Worm (Caenorhabditis elegans) whole organism, L4 larva: Measurements from ENCODE around the gene vars-1.

ENCODE experiments used
- T20F7.1 ChIP-seq: fragments of 200-800 bp; sonication (Bioruptor generic); optimal IDR thresholded peaks from 2 replicates; lab custom pipeline; 2018; ENCODE audit warnings: mild to moderate bottlenecking, missing genetic modification characterization, missing compliant biosample characterization
- T26A8.4 ChIP-seq: fragments of 200-800 bp; sonication (Bioruptor generic); IDR thresholded peaks from 2 replicates; pipeline ENCODE4 v1.3.6; 2022; ENCODE audit warnings: missing genetic modification characterization, missing compliant biosample characterization
- ZK337.2 ChIP-seq: fragments of 200-800 bp; sonication (Bioruptor generic); IDR thresholded peaks from 2 replicates; pipeline ENCODE4 v1.3.6; 2022; ENCODE audit warnings: missing genetic modification reagents, missing genetic modification characterization, missing compliant biosample characterization
- ceh-20 ChIP-seq: fragments of 200-800 bp; sonication (Bioruptor generic); IDR thresholded peaks from 2 replicates; pipeline ENCODE4 v1.3.6; 2022; ENCODE audit warnings: missing genetic modification reagents, missing genetic modification characterization, missing compliant biosample characterization
- ceh-44 ChIP-seq: fragments of 200-800 bp; sonication (Bioruptor generic); IDR thresholded peaks from 2 replicates; pipeline ENCODE4 v1.3.6; 2022; ENCODE audit warnings: missing genetic modification reagents, missing genetic modification characterization, missing compliant biosample characterization
- ceh-62 ChIP-seq: sonication (generic microtip); optimal IDR thresholded peaks from 2 replicates; lab custom pipeline; 2017; ENCODE audit warnings: missing biosample characterization, missing genetic modification characterization
- cey-2 ChIP-seq: sonication (generic microtip); optimal IDR thresholded peaks from 3 replicates; lab custom pipeline; 2017; ENCODE audit warnings: missing genetic modification characterization, mild to moderate bottlenecking, missing compliant biosample characterization, antibody characterized with exemption, borderline replicate concordance; ENCODE audit not compliant: insufficient read depth
- daf-8 ChIP-seq: fragments of 200-800 bp; sonication (Bioruptor generic); IDR thresholded peaks from 2 replicates; pipeline ENCODE4 v1.3.6; 2022; ENCODE audit warnings: missing genetic modification characterization, missing compliant biosample characterization
- dpl-1 ChIP-seq: fragments of 150-350 bp; optimal IDR thresholded peaks from 2 replicates; lab custom pipeline; 2014; ENCODE audit warnings: missing biosample characterization, missing genetic modification reagents, missing genetic modification characterization
- dve-1 ChIP-seq: sonication (generic microtip); optimal IDR thresholded peaks from 2 replicates; lab custom pipeline; 2017; ENCODE audit warnings: antibody characterized with exemption, mild to moderate bottlenecking, missing genetic modification characterization, missing compliant biosample characterization; ENCODE audit not compliant: insufficient read depth
- egl-27 ChIP-seq: sonication (generic microtip); optimal IDR thresholded peaks from 3 replicates; lab custom pipeline; 2017; ENCODE audit warnings: missing biosample characterization, missing genetic modification reagents, missing genetic modification characterization
- egl-43 ChIP-seq: fragments of 200-800 bp; sonication (Bioruptor generic); IDR thresholded peaks from 2 replicates; pipeline ENCODE4 v1.3.6; 2022; ENCODE audit warnings: missing genetic modification reagents, missing genetic modification characterization, missing compliant biosample characterization
- fkh-10 ChIP-seq: fragments of 150-350 bp; optimal IDR thresholded peaks from 2 replicates; lab custom pipeline; 2014; ENCODE audit warnings: missing biosample characterization, missing genetic modification reagents, missing genetic modification characterization
- gei-8 ChIP-seq: fragments of 200-800 bp; sonication (Bioruptor generic); optimal IDR thresholded peaks from 2 replicates; lab custom pipeline; 2018; ENCODE audit warnings: mild to moderate bottlenecking, missing genetic modification characterization, missing compliant biosample characterization
- hif-1 ChIP-seq, 2 experiments: sonication (generic microtip); optimal IDR thresholded peaks; 2 replicates each; lab custom pipeline; 2016 to 2017; ENCODE audit warnings: missing compliant biosample characterization in 2 of 2, missing genetic modification characterization in 2 of 2, missing genetic modification reagents in 2 of 2, missing genotype in 2 of 2, mild to moderate bottlenecking in 1 of 2
- hlh-11 ChIP-seq: fragments of 200-800 bp; sonication (Bioruptor generic); optimal IDR thresholded peaks from 2 replicates; lab custom pipeline; 2018; ENCODE audit warnings: mild to moderate bottlenecking, missing genetic modification characterization, missing compliant biosample characterization
- hlh-30 ChIP-seq: sonication (generic microtip); optimal IDR thresholded peaks from 2 replicates; lab custom pipeline; 2017; ENCODE audit warnings: antibody characterized with exemption, mild to moderate bottlenecking, missing genetic modification characterization, missing compliant biosample characterization; ENCODE audit not compliant: insufficient read depth
- hmg-1.1 ChIP-seq: fragments of 200-800 bp; sonication (Bioruptor generic); IDR thresholded peaks from 2 replicates; pipeline ENCODE4 v1.3.6; 2022; ENCODE audit warnings: missing genetic modification reagents, missing genetic modification characterization, missing compliant biosample characterization
- lin-1 ChIP-seq: fragments of 200-800 bp; sonication (Bioruptor generic); IDR thresholded peaks from 2 replicates; pipeline ENCODE4 v1.3.6; 2022; ENCODE audit warnings: missing genetic modification reagents, missing genetic modification characterization, missing compliant biosample characterization
- lin-13 ChIP-seq: fragments of 150-350 bp; optimal IDR thresholded peaks from 2 replicates; lab custom pipeline; 2014; ENCODE audit warnings: missing biosample characterization, missing genetic modification reagents, missing genetic modification characterization
- lin-15B ChIP-seq: fragments of 150-350 bp; sonication (generic microtip); optimal IDR thresholded peaks from 3 replicates; lab custom pipeline; 2014; ENCODE audit warnings: missing biosample characterization, missing genetic modification characterization
- lir-3 ChIP-seq: sonication (generic microtip); optimal IDR thresholded peaks from 2 replicates; lab custom pipeline; 2016; ENCODE audit warnings: mild to moderate bottlenecking, missing genetic modification characterization, missing compliant biosample characterization
- lsy-2 ChIP-seq, 2 experiments: fragments of 150-350 bp in 1 of 2; sonication (generic microtip) in 1 of 2; optimal IDR thresholded peaks; 2 replicates each; lab custom pipeline; 2014 to 2017; ENCODE audit warnings: missing biosample characterization in 2 of 2, missing genetic modification characterization in 2 of 2
- madf-9 ChIP-seq: fragments of 200-800 bp; sonication (Bioruptor generic); conservative IDR thresholded peaks from 2 replicates; pipeline ENCODE4 v1.3.6; 2022; ENCODE audit warnings: missing genetic modification reagents, missing genetic modification characterization, missing compliant biosample characterization
- mdl-1 ChIP-seq, 2 experiments: fragments of 150-350 bp in 1 of 2; sonication (generic microtip) in 1 of 2; optimal IDR thresholded peaks; 2 replicates each; lab custom pipeline; 2014 to 2017; ENCODE audit warnings: missing biosample characterization in 2 of 2, missing genetic modification characterization in 2 of 2
- mdt-29 ChIP-seq: fragments of 200-800 bp; sonication (Bioruptor generic); IDR thresholded peaks from 2 replicates; pipeline ENCODE4 v1.3.6; 2022; ENCODE audit warnings: missing genetic modification reagents, missing genetic modification characterization, missing compliant biosample characterization
- mep-1 ChIP-seq: fragments of 150-350 bp; sonication (generic microtip); optimal IDR thresholded peaks from 3 replicates; lab custom pipeline; 2014; ENCODE audit warnings: missing biosample characterization, missing genetic modification characterization
- mxl-2 ChIP-seq: fragments of 200-800 bp; sonication (Bioruptor generic); conservative IDR thresholded peaks from 2 replicates; pipeline ENCODE4 v1.3.6; 2022; ENCODE audit warnings: missing genetic modification reagents, missing genetic modification characterization, missing compliant biosample characterization
- mxl-3 ChIP-seq: fragments of 200-800 bp; sonication (Bioruptor generic); optimal IDR thresholded peaks from 2 replicates; lab custom pipeline; 2018; ENCODE audit warnings: mild to moderate bottlenecking, missing genetic modification characterization, missing compliant biosample characterization
- nhr-102 ChIP-seq: sonication (generic microtip); optimal IDR thresholded peaks from 2 replicates; lab custom pipeline; 2016; ENCODE audit warnings: mild to moderate bottlenecking, missing genetic modification characterization, moderate library complexity, missing compliant biosample characterization
- nhr-11 ChIP-seq: fragments of 150-350 bp; optimal IDR thresholded peaks from 2 replicates; lab custom pipeline; 2014; ENCODE audit warnings: missing biosample characterization, missing genetic modification characterization
- nhr-111 ChIP-seq: fragments of 200-800 bp; sonication (Bioruptor generic); optimal IDR thresholded peaks from 2 replicates; lab custom pipeline; 2018; ENCODE audit warnings: mild to moderate bottlenecking, missing genetic modification characterization, missing compliant biosample characterization
- nhr-237 ChIP-seq: sonication (generic microtip); optimal IDR thresholded peaks from 2 replicates; lab custom pipeline; 2017; ENCODE audit warnings: missing biosample characterization, missing genetic modification characterization
- nhr-28 ChIP-seq: fragments of 150-350 bp; optimal IDR thresholded peaks from 2 replicates; lab custom pipeline; 2014; ENCODE audit warnings: missing biosample characterization, missing genetic modification characterization
- nhr-48 ChIP-seq: sonication (generic microtip); optimal IDR thresholded peaks from 2 replicates; lab custom pipeline; 2016; ENCODE audit warnings: mild to moderate bottlenecking, missing genetic modification characterization, missing compliant biosample characterization
- nhr-6 ChIP-seq: fragments of 150-350 bp; optimal IDR thresholded peaks from 2 replicates; lab custom pipeline; 2014; ENCODE audit warnings: missing biosample characterization, missing genetic modification characterization
- nhr-77 ChIP-seq: fragments of 150-350 bp; optimal IDR thresholded peaks from 2 replicates; lab custom pipeline; 2014; ENCODE audit warnings: missing biosample characterization, missing genetic modification characterization
- pha-4 ChIP-seq, 2 experiments: fragments of 150-350 bp in 1 of 2; fragments of 200-800 bp in 1 of 2; sonication (Bioruptor generic) in 1 of 2; IDR thresholded peaks in 1 of 2; optimal IDR thresholded peaks in 1 of 2; 2 replicates each; pipeline versions ENCODE4 v1.3.6 to Lab custom; 2014 to 2022; ENCODE audit warnings: missing genetic modification characterization in 2 of 2, missing genetic modification reagents in 2 of 2, missing biosample characterization in 1 of 2, missing compliant biosample characterization in 1 of 2
- saeg-2 ChIP-seq: fragments of 200-800 bp; sonication (Bioruptor generic); IDR thresholded peaks from 2 replicates; pipeline ENCODE4 v1.3.6; 2022; ENCODE audit warnings: missing genetic modification reagents, missing genetic modification characterization, missing compliant biosample characterization
- snpc-1.2 ChIP-seq: fragments of 200-800 bp; sonication (Bioruptor generic); IDR thresholded peaks from 2 replicates; pipeline ENCODE4 v1.3.6; 2022; ENCODE audit warnings: missing genetic modification reagents, missing genetic modification characterization, missing compliant biosample characterization
- snpc-4 ChIP-seq: fragments of 150-350 bp; optimal IDR thresholded peaks from 2 replicates; lab custom pipeline; 2014; ENCODE audit warnings: missing biosample characterization, missing genetic modification characterization
- spr-1 ChIP-seq: sonication (generic microtip); optimal IDR thresholded peaks from 2 replicates; lab custom pipeline; 2016; ENCODE audit warnings: mild to moderate bottlenecking, missing genetic modification characterization, missing compliant biosample characterization
- unc-39 ChIP-seq: sonication (generic microtip); optimal IDR thresholded peaks from 2 replicates; lab custom pipeline; 2017; ENCODE audit warnings: missing biosample characterization, missing genetic modification characterization
- unc-62 ChIP-seq, 3 experiments: fragments of 150-350 bp in 1 of 3; sonication (generic microtip); optimal IDR thresholded peaks in 2 of 3; peaks in 1 of 3; 1 replicate in 1 of 3; 2 replicates in 2 of 3; lab custom pipeline; 2014 to 2017; ENCODE audit warnings: missing biosample characterization in 3 of 3, missing genetic modification characterization in 3 of 3, missing genetic modification reagents in 3 of 3, missing genotype in 1 of 3
- vab-7 ChIP-seq: fragments of 200-800 bp; sonication (Bioruptor generic); IDR thresholded peaks from 2 replicates; pipeline ENCODE4 v1.3.6; 2022; ENCODE audit warnings: missing genetic modification reagents, missing genetic modification characterization, missing compliant biosample characterization
- zag-1 ChIP-seq: fragments of 150-350 bp; optimal IDR thresholded peaks from 2 replicates; lab custom pipeline; 2014; ENCODE audit warnings: missing biosample characterization, missing genetic modification characterization
- zip-2 ChIP-seq: fragments of 150-350 bp; optimal IDR thresholded peaks from 2 replicates; lab custom pipeline; 2014; ENCODE audit warnings: missing biosample characterization, missing genetic modification characterization
- ztf-7 ChIP-seq: fragments of 150-350 bp; optimal IDR thresholded peaks from 2 replicates; lab custom pipeline; 2014; ENCODE audit warnings: missing biosample characterization, missing genetic modification characterization

The vars-1 gene

DNA sequence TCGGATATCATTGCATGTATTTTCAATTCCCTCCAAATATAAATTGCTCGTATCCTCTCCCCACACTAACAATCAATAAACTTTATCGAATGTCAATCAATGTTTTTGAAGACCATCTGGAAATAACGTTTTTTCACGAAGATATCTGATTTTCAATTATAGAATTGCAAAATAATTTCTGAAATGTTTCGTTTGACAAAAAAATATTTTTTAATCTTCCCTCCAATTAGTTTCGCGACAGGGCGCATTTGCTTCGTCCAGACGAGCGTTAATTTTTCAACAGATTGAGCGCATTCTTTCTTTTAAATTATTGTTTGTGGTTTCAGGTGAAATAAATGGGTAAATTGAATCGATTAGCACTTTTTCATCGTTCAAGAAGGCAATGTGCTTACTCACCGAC lies at the start of gene vars-1 (continued):
- 0 out of 2 replicates have a peak, but pooled peaks have one; percentile 31 for TF ChIP-seq snpc-1.2 (GFP tag; lab: Robert Waterston, UW)
- no peak for TF ChIP-seq ceh-20 (GFP tag; lab: Robert Waterston, UW)
- no peak for TF ChIP-seq unc-39 (tag; lab: Kevin White, UChicago)
- no peak for TF ChIP-seq madf-9 (GFP tag; lab: Robert Waterston, UW)
- no peak for TF ChIP-seq snpc-4
- no peak for TF ChIP-seq dve-1
- TF ChIP-seq saeg-2 (GFP tag; lab: Robert Waterston, UW), result no peak
- TF ChIP-seq mdt-29 (GFP tag; lab: Robert Waterston, UW), result no peak
- TF ChIP-seq mep-1 (tag; lab: Kevin White, UChicago), result peak; percentile 17
- no peak for TF ChIP-seq spr-1 (tag; lab: Kevin White, UChicago)
- TF ChIP-seq vab-7 (GFP tag; lab: Robert Waterston, UW), result no peak
- TF ChIP-seq hif-1 (tag; optimal IDR thresholded peaks at IDR 0.05; lab: Kevin White, UChicago), result no peak
- no peak for TF ChIP-seq cey-2 (tag; lab: Kevin White, UChicago)
- no peak for TF ChIP-seq gei-8 (GFP tag; lab: Kevin White, UChicago)
- TF ChIP-seq mdl-1 (tag; optimal IDR thresholded peaks at IDR 0.05; lab: Kevin White, UChicago), result no peak
- no peak for TF ChIP-seq egl-43
- no peak for TF ChIP-seq zip-2 (tag; lab: Kevin White, UChicago)
- TF ChIP-seq, all 104 proteins: peak for 17

DNA sequence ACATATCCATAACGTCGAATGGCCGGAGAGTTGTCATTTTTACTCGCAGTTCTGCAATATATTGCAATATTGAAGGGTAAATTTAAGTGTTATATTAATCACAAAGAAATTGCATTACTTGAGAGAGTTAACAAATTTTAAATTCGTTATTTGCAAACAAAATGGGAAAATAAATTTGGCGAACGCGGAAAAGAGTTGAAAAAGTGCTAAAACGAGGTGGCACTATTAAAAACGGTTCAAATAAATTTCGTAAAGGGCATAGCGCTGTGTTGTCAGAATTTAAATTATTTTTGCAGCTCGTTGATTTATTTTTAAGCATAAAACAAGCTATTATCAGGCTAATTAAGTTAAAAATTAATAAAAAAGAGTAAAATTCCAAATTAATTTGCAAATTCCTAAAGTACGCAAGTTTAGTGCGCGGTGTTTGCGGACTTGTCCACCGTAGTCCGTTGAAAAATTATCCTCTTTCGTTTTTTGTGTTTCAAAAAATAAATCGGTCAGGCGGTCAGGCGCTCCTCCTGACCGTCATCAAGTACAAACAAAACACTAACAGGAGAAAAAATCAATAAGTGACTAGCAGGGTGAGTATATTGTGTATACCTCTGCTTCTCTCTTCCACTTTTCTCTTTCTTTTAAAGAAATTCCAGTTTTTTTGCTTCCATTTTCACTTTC lies 47.7 kb upstream of the vars-1 start, which contains the start of the genes natb-1 and abhd-12:
Gene natb-1, minus strand, starts transcription at position 51 of the 672 bp plus-strand sequence.
Gene abhd-12, plus strand, starts transcription at position 499 of the 672 bp plus-strand sequence.
- peak; percentile 21 for TF ChIP-seq dpl-1 (GFP tag; lab: Kevin White, UChicago)
- TF ChIP-seq dve-1, result peak; percentile 57
- no peak for TF ChIP-seq nhr-48 (tag; lab: Kevin White, UChicago)
- no peak for TF ChIP-seq daf-8 (GFP tag; lab: Robert Waterston, UW)
- TF ChIP-seq ceh-62 (tag; lab: Kevin White, UChicago), result no peak
- no peak for TF ChIP-seq pha-4 (GFP tag; IDR thresholded peaks at IDR 0.05; lab: Robert Waterston, UW)
- peak; percentile 92 for TF ChIP-seq pha-4 (tag; optimal IDR thresholded peaks at IDR 0.05; lab: Kevin White, UChicago)
- no peak for TF ChIP-seq lin-1 (GFP tag; lab: Robert Waterston, UW)
- peak; percentile 50 for TF ChIP-seq nhr-77 (tag; lab: Kevin White, UChicago)
- no peak for TF ChIP-seq unc-62 (GFP tag; optimal IDR thresholded peaks at IDR 0.05 in 1 of 2; lab: Kevin White, UChicago)
- no peak for TF ChIP-seq unc-62 (tag; optimal IDR thresholded peaks at IDR 0.05; lab: Kevin White, UChicago)
- no peak for TF ChIP-seq hmg-1.1 (GFP tag; lab: Robert Waterston, UW)
- no peak for TF ChIP-seq nhr-111 (GFP tag; lab: Kevin White, UChicago)
- no peak for TF ChIP-seq nhr-102
- no peak for TF ChIP-seq T26A8.4 (GFP tag; lab: Robert Waterston, UW)
- TF ChIP-seq nhr-28 (tag; lab: Kevin White, UChicago), result peak; percentile 40
- peak; percentile 95 for TF ChIP-seq hlh-30 (tag; lab: Kevin White, UChicago)
- TF ChIP-seq zip-2 (tag; lab: Kevin White, UChicago), result no peak
- TF ChIP-seq nhr-6, result no peak
- TF ChIP-seq mxl-3 (GFP tag; lab: Kevin White, UChicago), result peak; percentile 11
- peak; percentile 45 for TF ChIP-seq hlh-11 (tag; lab: Kevin White, UChicago)
- no peak for TF ChIP-seq T20F7.1 (GFP tag; lab: Kevin White, UChicago)
- TF ChIP-seq fkh-10 (GFP tag; lab: Kevin White, UChicago), result no peak
- TF ChIP-seq zag-1 (tag; lab: Kevin White, UChicago), result no peak
- no peak for TF ChIP-seq ceh-44 (GFP tag; lab: Robert Waterston, UW)
- TF ChIP-seq ZK337.2, result no peak
- no peak for TF ChIP-seq nhr-237 (tag; lab: Kevin White, UChicago)
- TF ChIP-seq lsy-2 (tag; optimal IDR thresholded peaks at IDR 0.05; lab: Kevin White, UChicago), result peak; percentile 39 to 96
- TF ChIP-seq mxl-2 (GFP tag; lab: Robert Waterston, UW), result no peak
- no peak for TF ChIP-seq nhr-11 (tag; lab: Kevin White, UChicago)
- TF ChIP-seq lin-13 (GFP tag; lab: Kevin White, UChicago), result no peak
- no peak for TF ChIP-seq lin-15B (tag; lab: Kevin White, UChicago)
- TF ChIP-seq lir-3 (tag; lab: Kevin White, UChicago), result no peak
- no peak for TF ChIP-seq egl-27 (tag; lab: Kevin White, UChicago)
- TF ChIP-seq mep-1 (tag; lab: Kevin White, UChicago), result peak; percentile 41
- no peak for TF ChIP-seq ztf-7 (tag; lab: Kevin White, UChicago)
